Worm (Caenorhabditis elegans) whole organism, L4 larva: ENCODE data around the gene ZC84.7.

Experiments
- D1046.2 ChIP-seq: fragments of 200-800 bp; sonication (Bioruptor generic); IDR thresholded peaks from 2 replicates; pipeline ENCODE4 v1.3.6; 2022; ENCODE audit warnings: missing genetic modification characterization, missing compliant biosample characterization
- F44E2.7 ChIP-seq: fragments of 200-800 bp; sonication (Bioruptor generic); IDR thresholded peaks from 2 replicates; pipeline ENCODE4 v2.1.2; 2022; ENCODE audit warnings: missing genetic modification characterization, missing compliant biosample characterization
- aha-1 ChIP-seq: fragments of 150-350 bp; peaks from one replicate; lab custom pipeline; 2014; ENCODE audit warnings: missing biosample characterization, missing genetic modification characterization
- ama-1 ChIP-seq: fragments of 150-350 bp; optimal IDR thresholded peaks from 2 replicates; lab custom pipeline; 2014; ENCODE audit warnings: inconsistent platforms, mixed read lengths
- arid-1 ChIP-seq: fragments of 200-800 bp; sonication (Bioruptor generic); conservative IDR thresholded peaks from 2 replicates; pipeline ENCODE4 v1.3.6; 2022; ENCODE audit warnings: missing genetic modification reagents, missing genetic modification characterization, missing compliant biosample characterization
- ceh-62 ChIP-seq: sonication (generic microtip); optimal IDR thresholded peaks from 2 replicates; lab custom pipeline; 2017; ENCODE audit warnings: missing biosample characterization, missing genetic modification characterization
- cey-2 ChIP-seq: sonication (generic microtip); optimal IDR thresholded peaks from 3 replicates; lab custom pipeline; 2017; ENCODE audit warnings: missing genetic modification characterization, mild to moderate bottlenecking, missing compliant biosample characterization, antibody characterized with exemption, borderline replicate concordance; ENCODE audit not compliant: insufficient read depth
- daf-16 ChIP-seq, 3 experiments: sonication (generic microtip); optimal IDR thresholded peaks; 2 replicates each; lab custom pipeline; 2016 to 2017; ENCODE audit warnings: missing genetic modification characterization in 3 of 3, missing genetic modification reagents in 3 of 3, mild to moderate bottlenecking in 2 of 3, missing compliant biosample characterization in 2 of 3, missing biosample characterization in 1 of 3, moderate library complexity in 1 of 3
- daf-19 ChIP-seq: fragments of 200-800 bp; sonication (Bioruptor generic); conservative IDR thresholded peaks from 2 replicates; pipeline ENCODE4 v1.3.6; 2022; ENCODE audit warnings: missing genetic modification characterization, missing compliant biosample characterization
- daf-8 ChIP-seq: fragments of 200-800 bp; sonication (Bioruptor generic); IDR thresholded peaks from 2 replicates; pipeline ENCODE4 v1.3.6; 2022; ENCODE audit warnings: missing genetic modification characterization, missing compliant biosample characterization
- dmd-8 ChIP-seq: fragments of 200-800 bp; sonication (Bioruptor generic); IDR thresholded peaks from 2 replicates; pipeline ENCODE4 v1.3.6; 2022; ENCODE audit warnings: missing genetic modification characterization, missing compliant biosample characterization
- dmd-9 ChIP-seq: fragments of 200-800 bp; sonication (Bioruptor generic); IDR thresholded peaks from 2 replicates; pipeline ENCODE4 v1.3.6; 2022; ENCODE audit warnings: missing genetic modification reagents, missing genetic modification characterization, missing compliant biosample characterization
- duxl-1 ChIP-seq: sonication (generic microtip); optimal IDR thresholded peaks from 2 replicates; lab custom pipeline; 2016; ENCODE audit warnings: mild to moderate bottlenecking, missing genetic modification characterization, moderate library complexity, missing compliant biosample characterization; ENCODE audit not compliant: poor library complexity
- dve-1 ChIP-seq: sonication (generic microtip); optimal IDR thresholded peaks from 2 replicates; lab custom pipeline; 2017; ENCODE audit warnings: antibody characterized with exemption, mild to moderate bottlenecking, missing genetic modification characterization, missing compliant biosample characterization; ENCODE audit not compliant: insufficient read depth
- egl-43 ChIP-seq: fragments of 200-800 bp; sonication (Bioruptor generic); IDR thresholded peaks from 2 replicates; pipeline ENCODE4 v1.3.6; 2022; ENCODE audit warnings: missing genetic modification reagents, missing genetic modification characterization, missing compliant biosample characterization
- fos-1 ChIP-seq: fragments of 150-350 bp; optimal IDR thresholded peaks from 2 replicates; lab custom pipeline; 2014; ENCODE audit warnings: missing biosample characterization, missing genetic modification characterization
- gei-8 ChIP-seq: fragments of 200-800 bp; sonication (Bioruptor generic); optimal IDR thresholded peaks from 2 replicates; lab custom pipeline; 2018; ENCODE audit warnings: mild to moderate bottlenecking, missing genetic modification characterization, missing compliant biosample characterization
- hlh-11 ChIP-seq: fragments of 200-800 bp; sonication (Bioruptor generic); optimal IDR thresholded peaks from 2 replicates; lab custom pipeline; 2018; ENCODE audit warnings: mild to moderate bottlenecking, missing genetic modification characterization, missing compliant biosample characterization
- hmg-1.1 ChIP-seq: fragments of 200-800 bp; sonication (Bioruptor generic); IDR thresholded peaks from 2 replicates; pipeline ENCODE4 v1.3.6; 2022; ENCODE audit warnings: missing genetic modification reagents, missing genetic modification characterization, missing compliant biosample characterization
- jun-1 ChIP-seq: fragments of 150-350 bp; optimal IDR thresholded peaks from 2 replicates; lab custom pipeline; 2014; ENCODE audit warnings: missing biosample characterization, missing genetic modification reagents, missing genetic modification characterization
- lim-7 ChIP-seq: fragments of 200-800 bp; sonication (Bioruptor generic); IDR thresholded peaks from 2 replicates; pipeline ENCODE4 v1.3.6; 2022; ENCODE audit warnings: missing genetic modification characterization, missing compliant biosample characterization
- lsy-2 ChIP-seq, 2 experiments: fragments of 150-350 bp in 1 of 2; sonication (generic microtip) in 1 of 2; optimal IDR thresholded peaks; 2 replicates each; lab custom pipeline; 2014 to 2017; ENCODE audit warnings: missing biosample characterization in 2 of 2, missing genetic modification characterization in 2 of 2
- madf-9 ChIP-seq: fragments of 200-800 bp; sonication (Bioruptor generic); conservative IDR thresholded peaks from 2 replicates; pipeline ENCODE4 v1.3.6; 2022; ENCODE audit warnings: missing genetic modification reagents, missing genetic modification characterization, missing compliant biosample characterization
- mes-2 ChIP-seq: sonication (generic microtip); optimal IDR thresholded peaks from 2 replicates; lab custom pipeline; 2016; ENCODE audit warnings: missing genotype, mild to moderate bottlenecking, missing genetic modification characterization, missing compliant biosample characterization; ENCODE audit not compliant: poor library complexity, severe bottlenecking
- mxl-3 ChIP-seq: fragments of 200-800 bp; sonication (Bioruptor generic); optimal IDR thresholded peaks from 2 replicates; lab custom pipeline; 2018; ENCODE audit warnings: mild to moderate bottlenecking, missing genetic modification characterization, missing compliant biosample characterization
- nhr-11 ChIP-seq: fragments of 150-350 bp; optimal IDR thresholded peaks from 2 replicates; lab custom pipeline; 2014; ENCODE audit warnings: missing biosample characterization, missing genetic modification characterization
- nhr-237 ChIP-seq: sonication (generic microtip); optimal IDR thresholded peaks from 2 replicates; lab custom pipeline; 2017; ENCODE audit warnings: missing biosample characterization, missing genetic modification characterization
- nhr-25 ChIP-seq: sonication (generic microtip); optimal IDR thresholded peaks from 2 replicates; lab custom pipeline; 2017; ENCODE audit warnings: missing genetic modification characterization, mild to moderate bottlenecking, missing compliant biosample characterization, antibody characterized with exemption, moderate library complexity, borderline replicate concordance; ENCODE audit not compliant: insufficient read depth
- nhr-28 ChIP-seq: fragments of 150-350 bp; optimal IDR thresholded peaks from 2 replicates; lab custom pipeline; 2014; ENCODE audit warnings: missing biosample characterization, missing genetic modification characterization
- nhr-41 ChIP-seq: fragments of 200-800 bp; sonication (Bioruptor generic); IDR thresholded peaks from 2 replicates; pipeline ENCODE4 v1.3.6; 2022; ENCODE audit warnings: missing genetic modification reagents, missing genetic modification characterization, missing compliant biosample characterization
- nhr-48 ChIP-seq: sonication (generic microtip); optimal IDR thresholded peaks from 2 replicates; lab custom pipeline; 2016; ENCODE audit warnings: mild to moderate bottlenecking, missing genetic modification characterization, missing compliant biosample characterization
- nhr-6 ChIP-seq: fragments of 150-350 bp; optimal IDR thresholded peaks from 2 replicates; lab custom pipeline; 2014; ENCODE audit warnings: missing biosample characterization, missing genetic modification characterization
- pqm-1 ChIP-seq: sonication (generic microtip); optimal IDR thresholded peaks from 2 replicates; lab custom pipeline; 2017; ENCODE audit warnings: missing biosample characterization, missing genetic modification characterization
- saeg-2 ChIP-seq: fragments of 200-800 bp; sonication (Bioruptor generic); IDR thresholded peaks from 2 replicates; pipeline ENCODE4 v1.3.6; 2022; ENCODE audit warnings: missing genetic modification reagents, missing genetic modification characterization, missing compliant biosample characterization
- set-16 ChIP-seq: fragments of 200-800 bp; sonication (Bioruptor generic); IDR thresholded peaks from 2 replicates; pipeline ENCODE4 v1.3.6; 2022; ENCODE audit warnings: missing genetic modification reagents, missing genetic modification characterization, missing compliant biosample characterization
- snpc-1.2 ChIP-seq: fragments of 200-800 bp; sonication (Bioruptor generic); IDR thresholded peaks from 2 replicates; pipeline ENCODE4 v1.3.6; 2022; ENCODE audit warnings: missing genetic modification reagents, missing genetic modification characterization, missing compliant biosample characterization
- tag-97 ChIP-seq: fragments of 200-800 bp; sonication (Bioruptor generic); IDR thresholded peaks from 2 replicates; pipeline ENCODE4 v1.3.6; 2022; ENCODE audit warnings: missing genetic modification characterization, missing compliant biosample characterization
- tra-1 ChIP-seq: fragments of 200-800 bp; sonication (Bioruptor generic); IDR thresholded peaks from 2 replicates; pipeline ENCODE4 v1.3.6; 2022; ENCODE audit warnings: missing genetic modification reagents, missing genetic modification characterization, missing compliant biosample characterization
- unc-130 ChIP-seq: sonication (generic microtip); optimal IDR thresholded peaks from 2 replicates; lab custom pipeline; 2016; ENCODE audit warnings: missing genetic modification reagents, missing genetic modification characterization, missing compliant biosample characterization
- unc-62 ChIP-seq, 3 experiments: fragments of 150-350 bp in 1 of 3; sonication (generic microtip); optimal IDR thresholded peaks in 2 of 3; peaks in 1 of 3; 1 replicate in 1 of 3; 2 replicates in 2 of 3; lab custom pipeline; 2014 to 2017; ENCODE audit warnings: missing biosample characterization in 3 of 3, missing genetic modification characterization in 3 of 3, missing genetic modification reagents in 3 of 3, missing genotype in 1 of 3
- zip-2 ChIP-seq: fragments of 150-350 bp; optimal IDR thresholded peaks from 2 replicates; lab custom pipeline; 2014; ENCODE audit warnings: missing biosample characterization, missing genetic modification characterization
- ztf-11 ChIP-seq: fragments of 150-350 bp; optimal IDR thresholded peaks from 2 replicates; lab custom pipeline; 2014; ENCODE audit warnings: missing biosample characterization, missing genetic modification characterization

ZC84.7 gene

DNA sequence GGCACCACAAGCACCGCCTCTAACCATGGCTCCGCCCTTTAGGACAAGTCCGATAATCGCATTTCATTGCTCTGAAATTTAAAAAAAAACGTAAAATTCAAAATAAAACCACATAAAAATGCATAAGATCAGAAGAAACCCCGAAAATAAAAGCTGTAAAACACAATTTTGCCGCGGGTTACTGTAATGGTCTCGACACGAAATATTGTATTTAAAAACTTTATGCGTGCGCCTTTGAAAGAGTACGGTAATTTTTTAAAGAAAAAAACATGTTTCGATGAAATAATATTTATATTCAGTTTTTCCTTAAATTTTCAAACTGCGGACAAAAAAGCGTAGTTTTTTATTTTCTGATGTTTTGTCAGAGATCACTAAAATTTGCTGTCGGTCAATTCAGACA lies 42.9 kb downstream of the ZC84.7 start, which contains the start of gene rnr-1 (continued):
- no peak for TF ChIP-seq nhr-11 (tag; lab: Kevin White, UChicago)
- no peak for TF ChIP-seq gei-8
- no peak for TF ChIP-seq fos-1 (tag; lab: Kevin White, UChicago)
- no peak for TF ChIP-seq ztf-11 (tag; lab: Kevin White, UChicago)
- TF ChIP-seq mxl-3 (GFP tag; lab: Kevin White, UChicago) = no peak
- no peak for TF ChIP-seq snpc-1.2 (GFP tag; lab: Robert Waterston, UW)
- no peak for TF ChIP-seq jun-1 (tag; lab: Kevin White, UChicago)
- no peak for TF ChIP-seq lim-7 (GFP tag; lab: Robert Waterston, UW)
- TF ChIP-seq daf-19 = no peak
- no peak for TF ChIP-seq unc-62 (GFP tag; optimal IDR thresholded peaks at IDR 0.05 in 1 of 2; lab: Kevin White, UChicago)
- no peak for TF ChIP-seq unc-62 (tag; optimal IDR thresholded peaks at IDR 0.05; lab: Kevin White, UChicago)

DNA sequence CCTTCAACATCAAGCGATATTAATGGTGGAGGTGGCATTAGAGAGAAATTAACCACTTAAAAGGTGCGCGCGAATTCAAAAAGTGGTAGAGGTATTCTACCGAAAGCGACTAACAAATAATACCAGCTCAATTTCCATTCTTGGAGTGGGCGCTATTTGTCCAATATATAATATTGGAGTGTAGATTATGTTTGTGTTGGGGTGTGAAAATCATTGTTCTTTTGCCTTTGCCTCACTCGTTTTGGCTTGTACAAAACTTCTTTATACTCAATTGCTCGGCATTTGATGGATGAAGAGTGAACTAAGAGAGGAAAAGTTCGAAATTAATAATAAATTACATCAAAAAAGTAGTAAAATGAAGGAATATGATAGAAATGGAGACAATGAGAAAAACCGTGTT lies 45.4 kb downstream of the ZC84.7 start, which contains the start of gene T23G5.3:
TSS of gene T23G5.3 (minus strand) at position 101 of the 400 bp plus-strand sequence.
- peak; percentile 56 for TF ChIP-seq aha-1 (tag; lab: Kevin White, UChicago)
- TF ChIP-seq daf-8 (GFP tag; lab: Robert Waterston, UW) = no peak

DNA sequence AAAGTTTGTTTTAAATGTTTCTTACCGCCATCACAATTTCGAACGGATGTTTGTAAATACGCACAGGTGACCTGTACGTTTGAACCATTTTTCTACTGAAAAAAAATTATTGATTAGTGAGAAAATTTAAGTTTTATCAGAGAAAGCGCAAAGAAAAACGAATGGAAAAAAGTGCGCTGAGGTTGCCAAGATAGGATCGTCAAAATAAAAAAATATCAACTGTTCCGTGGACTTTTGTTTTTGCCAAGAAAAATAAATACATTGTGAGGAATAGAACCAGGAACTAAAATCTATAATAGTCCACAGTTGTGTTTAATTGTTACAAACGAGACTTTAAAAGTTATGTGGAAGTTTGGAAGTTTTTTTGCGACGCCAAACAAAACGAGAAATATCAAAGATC lies 50.4 kb downstream of the ZC84.7 start, which contains the start of gene T23G5.2:
TSS of gene T23G5.2 (minus strand) at position 101 of the 400 bp plus-strand sequence.
- TF ChIP-seq dmd-8 (GFP tag; lab: Robert Waterston, UW) = no peak
- peak; percentile 57 for TF ChIP-seq aha-1 (tag; lab: Kevin White, UChicago)

DNA sequence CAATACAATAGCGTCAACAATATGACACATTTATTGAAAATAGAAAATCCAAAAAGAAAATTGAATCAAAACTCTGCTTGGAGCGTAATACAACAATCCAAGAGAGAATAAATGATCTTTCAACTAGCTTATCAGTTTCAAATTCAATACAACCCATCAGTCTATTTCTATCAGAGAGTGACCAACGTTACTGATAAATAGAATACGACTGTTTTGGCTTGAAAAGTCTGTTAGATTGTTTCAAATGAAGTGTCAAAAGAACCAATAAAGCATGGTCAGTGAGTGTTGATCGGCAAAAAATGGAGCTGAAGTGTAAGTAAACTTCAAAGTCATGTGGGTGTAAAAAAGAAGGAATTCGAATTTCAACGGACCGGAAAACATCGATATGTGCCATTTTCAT lies 51.8 kb downstream of the ZC84.7 start:
- TF ChIP-seq pqm-1 (tag; lab: Kevin White, UChicago) (peak; percentile 74), daf-16 (GFP tag; optimal IDR thresholded peaks at IDR 0.05; lab: Kevin White, UChicago) (no peak), daf-16 (tag; optimal IDR thresholded peaks at IDR 0.05; lab: Kevin White, UChicago) (peak; percentile 85), nhr-28 (tag; lab: Kevin White, UChicago) (peak; percentile 40), dve-1 (tag; lab: Kevin White, UChicago) (peak; percentile 5), ama-1 (lab: Kevin White, UChicago) (no peak), hlh-11 (peak; percentile 23), set-16 (GFP tag; lab: Robert Waterston, UW) (no peak)

DNA sequence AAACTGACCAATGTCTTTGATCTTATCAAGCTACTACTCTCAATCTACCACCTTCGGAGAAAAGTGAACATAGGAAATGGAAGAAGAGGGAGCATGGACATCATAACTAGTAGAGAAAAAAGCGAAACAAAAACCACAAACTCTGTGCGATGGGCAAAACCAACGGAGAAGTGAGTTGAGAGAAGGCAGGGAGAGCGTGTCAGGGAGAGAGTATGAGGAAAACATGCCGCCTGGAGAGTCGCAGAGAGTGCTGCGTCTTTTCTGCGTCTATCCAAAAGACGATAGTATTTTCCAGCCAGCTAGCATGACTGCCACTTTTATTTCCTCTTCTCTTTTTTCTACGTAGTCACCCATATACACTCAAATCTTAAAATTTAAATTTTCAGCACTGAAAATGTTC lies 54.2 kb downstream of the ZC84.7 start, which contains the start of gene saeg-2:
TSS of gene saeg-2 (plus strand) at position 381 of the 400 bp plus-strand sequence.
- peak; percentile 62 for TF ChIP-seq hmg-1.1 (GFP tag; lab: Robert Waterston, UW)
- no peak for TF ChIP-seq set-16 (GFP tag; lab: Robert Waterston, UW)
- TF ChIP-seq saeg-2 (GFP tag; lab: Robert Waterston, UW) = no peak
- TF ChIP-seq tra-1 (GFP tag; lab: Robert Waterston, UW) = no peak
- no peak for TF ChIP-seq tag-97 (GFP tag; lab: Robert Waterston, UW)
- TF ChIP-seq nhr-6 (tag; lab: Kevin White, UChicago) = no peak
- no peak for TF ChIP-seq D1046.2
- no peak for TF ChIP-seq arid-1 (GFP tag; lab: Robert Waterston, UW)
- no peak for TF ChIP-seq nhr-237
- 0 out of 2 replicates have a peak, but pooled peaks have one; percentile 51 for TF ChIP-seq egl-43
- TF ChIP-seq dmd-9 = no peak
- no peak for TF ChIP-seq zip-2 (tag; lab: Kevin White, UChicago)
- peak; percentile 34 for TF ChIP-seq mes-2 (tag; lab: Kevin White, UChicago)
- TF ChIP-seq madf-9 (GFP tag; lab: Robert Waterston, UW) = no peak
- no peak for TF ChIP-seq duxl-1 (tag; lab: Kevin White, UChicago)
- peak; percentile 75 for TF ChIP-seq mxl-3 (GFP tag; lab: Kevin White, UChicago)
- no peak for TF ChIP-seq jun-1 (tag; lab: Kevin White, UChicago)
- no peak for TF ChIP-seq daf-16 (GFP tag; optimal IDR thresholded peaks at IDR 0.05; lab: Kevin White, UChicago)
- peak; percentile 51 for TF ChIP-seq daf-16 (tag; optimal IDR thresholded peaks at IDR 0.05; lab: Kevin White, UChicago)
- no peak for TF ChIP-seq nhr-48 (tag; lab: Kevin White, UChicago)
- no peak for TF ChIP-seq F44E2.7 (GFP tag; lab: Robert Waterston, UW)
- TF ChIP-seq cey-2 (tag; lab: Kevin White, UChicago) = no peak
- TF ChIP-seq unc-130 (GFP tag; lab: Kevin White, UChicago) = no peak
- TF ChIP-seq nhr-41 = no peak
- TF ChIP-seq lsy-2 (tag; optimal IDR thresholded peaks at IDR 0.05; lab: Kevin White, UChicago) = peak in 1 of 2 experiments; percentile 23
- no peak for TF ChIP-seq nhr-25
- no peak for TF ChIP-seq nhr-11 (tag; lab: Kevin White, UChicago)
- no peak for TF ChIP-seq ceh-62 (tag; lab: Kevin White, UChicago)
